Fruit fly (Drosophila melanogaster) whole organism, pupa: Measurements from ENCODE around the gene heph.

Experiments used
- CG8159 ChIP-seq: fragments of 200-800 bp; sonication (Bioruptor generic); optimal IDR thresholded peaks from 3 replicates; lab custom pipeline; 2018; ENCODE audit warnings: missing biosample characterization, mild to moderate bottlenecking, missing genetic modification characterization, moderate library complexity
- EcR ChIP-seq: fragments of 200-800 bp; sonication (Bioruptor generic); optimal IDR thresholded peaks from 3 replicates; lab custom pipeline; 2019; ENCODE audit warnings: missing biosample characterization, missing genetic modification characterization, mild to moderate bottlenecking, moderate library complexity, missing genetic modification reagents
- Ets98B ChIP-seq: fragments of 200-800 bp; sonication (Bioruptor generic); IDR thresholded peaks from 2 replicates; pipeline ENCODE4 v1.3.6; 2022; ENCODE audit warnings: missing biosample characterization, missing genetic modification characterization

DNA sequence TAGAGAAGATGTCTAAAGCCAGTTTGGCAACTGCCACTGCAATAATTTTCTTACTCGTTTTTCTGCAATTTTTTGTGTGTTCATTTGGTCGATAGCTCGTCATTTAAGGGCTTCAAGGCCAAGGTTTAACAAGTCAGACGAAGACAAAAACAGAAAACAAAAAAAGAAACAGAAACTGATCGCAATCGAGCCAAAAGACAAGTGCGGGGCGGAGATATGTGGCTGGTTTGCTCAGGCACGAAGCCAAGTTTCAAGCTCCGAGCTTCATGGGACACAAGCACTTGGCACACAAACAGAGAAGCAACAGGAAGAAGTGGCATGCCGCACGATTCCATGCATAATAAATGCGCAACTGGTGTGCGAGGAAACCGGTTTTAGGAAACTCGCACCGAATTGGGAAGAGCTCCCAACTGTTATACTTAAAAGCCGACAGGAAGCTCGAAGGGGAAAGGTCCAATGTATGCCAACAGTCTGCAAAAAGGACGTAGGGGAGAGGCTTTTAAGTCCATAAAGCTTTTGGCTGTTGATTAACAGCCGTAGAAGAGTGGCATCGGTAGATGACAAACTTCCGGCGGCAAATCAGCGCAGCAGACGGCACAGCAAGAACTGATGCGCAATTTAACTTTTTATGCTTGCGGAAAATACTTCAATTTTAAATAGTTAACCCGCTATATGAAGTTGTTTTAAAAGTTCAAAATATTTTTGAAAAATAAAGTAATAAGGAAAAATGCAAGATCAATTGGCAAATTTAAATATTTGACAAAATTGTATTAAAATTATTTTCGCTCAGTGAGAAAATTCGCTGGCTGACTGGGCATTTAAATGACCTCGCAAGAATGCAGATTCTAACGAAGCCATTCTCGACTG, 71.4 kb downstream of the heph start:
- peak; percentile 21 for TF ChIP-seq CG8159
- peak; percentile 68 for TF ChIP-seq EcR (GFP tag; lab: Kevin White, UChicago)
- TF ChIP-seq Ets98B (GFP tag; lab: Robert Waterston, UW): no peak; the same call in 1 of the 2 replicates
